Worm (Caenorhabditis elegans) whole organism, L4 larva: ENCODE data around the gene T23F2.2.

Source experiments
- lim-7 ChIP-seq: fragments of 200-800 bp; sonication (Bioruptor generic); IDR thresholded peaks from 2 replicates; pipeline ENCODE4 v1.3.6; 2022; ENCODE audit warnings: missing genetic modification characterization, missing compliant biosample characterization
- set-16 ChIP-seq: fragments of 200-800 bp; sonication (Bioruptor generic); IDR thresholded peaks from 2 replicates; pipeline ENCODE4 v1.3.6; 2022; ENCODE audit warnings: missing genetic modification reagents, missing genetic modification characterization, missing compliant biosample characterization
- unc-62 ChIP-seq, 3 experiments: fragments of 150-350 bp in 1 of 3; sonication (generic microtip); optimal IDR thresholded peaks in 2 of 3; peaks in 1 of 3; 1 replicate in 1 of 3; 2 replicates in 2 of 3; lab custom pipeline; 2014 to 2017; ENCODE audit warnings: missing biosample characterization in 3 of 3, missing genetic modification characterization in 3 of 3, missing genetic modification reagents in 3 of 3, missing genotype in 1 of 3
- ztf-7 ChIP-seq: fragments of 150-350 bp; optimal IDR thresholded peaks from 2 replicates; lab custom pipeline; 2014; ENCODE audit warnings: missing biosample characterization, missing genetic modification characterization

The T23F2.2 gene

ce11 chrX:5447381-5447780, 57.7 kb downstream of the T23F2.2 start:
- TF ChIP-seq unc-62 (GFP tag; optimal IDR thresholded peaks at IDR 0.05 in 1 of 2; lab: Kevin White, UChicago) (peak in 1 of 2 experiments; percentile 96), unc-62 (tag; optimal IDR thresholded peaks at IDR 0.05; lab: Kevin White, UChicago) (no peak), lim-7 (GFP tag; lab: Robert Waterston, UW) (no peak), set-16 (GFP tag; lab: Robert Waterston, UW) (no peak), ztf-7 (tag; lab: Kevin White, UChicago) (no peak)
